Worm (Caenorhabditis elegans) whole organism, mixed stage, embryonic: Measurements from ENCODE around the gene Y17D7B.10.

ENCODE experiments used
- pha-4 ChIP-seq: fragments of 150-350 bp; optimal IDR thresholded peaks from 2 replicates; lab custom pipeline; 2018; ENCODE audit warnings: missing biosample characterization, missing genetic modification reagents, missing genetic modification characterization
- snpc-4 ChIP-seq: fragments of 150-350 bp; optimal IDR thresholded peaks from 2 replicates; lab custom pipeline; 2014; ENCODE audit warnings: missing biosample characterization, missing genetic modification characterization

DNA sequence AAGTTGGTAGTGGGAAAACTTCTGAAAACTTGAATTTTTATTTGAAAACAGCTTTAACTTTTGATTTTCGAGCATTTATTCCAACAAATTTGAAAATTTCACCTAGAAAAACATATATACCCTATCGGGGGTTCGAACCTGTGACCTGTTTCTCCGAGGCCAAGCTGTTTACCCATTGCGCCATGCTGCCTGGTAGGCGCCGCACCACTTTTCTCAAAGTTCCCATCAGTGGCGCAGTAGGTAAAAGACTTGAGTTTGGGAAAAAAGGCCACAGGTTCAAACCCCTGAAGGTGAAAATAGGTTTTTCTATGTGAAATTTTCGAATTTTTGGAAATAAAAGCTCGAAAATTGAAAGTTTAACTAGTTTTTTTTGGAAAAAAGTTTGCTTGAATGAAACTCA lies 2.9 kb upstream of the Y17D7B.10 start:
- TF ChIP-seq pha-4 (tag; lab: Kevin White, UChicago) (no peak), snpc-4 (no peak)
